Worm (Caenorhabditis elegans) whole organism, L3 larva: Measurements from ENCODE around the gene aptf-3.

Experiments
- R02D3.7 ChIP-seq: fragments of 150-350 bp; optimal IDR thresholded peaks from 2 replicates; lab custom pipeline; 2014; ENCODE audit warnings: missing biosample characterization, missing genetic modification characterization
- ZK546.5 ChIP-seq: sonication (generic microtip); optimal IDR thresholded peaks from 2 replicates; lab custom pipeline; 2017; ENCODE audit warnings: missing biosample characterization, missing genetic modification characterization
- aly-2 ChIP-seq: fragments of 150-350 bp; optimal IDR thresholded peaks from 2 replicates; lab custom pipeline; 2014; ENCODE audit warnings: missing biosample characterization, missing genetic modification characterization
- ama-1 ChIP-seq: fragments of 150-350 bp; optimal IDR thresholded peaks from 2 replicates; lab custom pipeline; 2018
- ceh-82 ChIP-seq: fragments of 150-350 bp; optimal IDR thresholded peaks from 2 replicates; lab custom pipeline; 2014; ENCODE audit warnings: missing biosample characterization, missing genetic modification characterization
- daf-12 ChIP-seq: fragments of 150-350 bp; optimal IDR thresholded peaks from 2 replicates; lab custom pipeline; 2014; ENCODE audit warnings: missing biosample characterization, missing genetic modification reagents, missing genetic modification characterization
- egl-27 ChIP-seq: sonication (generic microtip); optimal IDR thresholded peaks from 4 replicates; lab custom pipeline; 2017; ENCODE audit warnings: missing biosample characterization, missing genetic modification reagents, missing genetic modification characterization
- egl-5 ChIP-seq: fragments of 150-350 bp; optimal IDR thresholded peaks from 2 replicates; lab custom pipeline; 2017; ENCODE audit warnings: missing biosample characterization, missing genetic modification reagents, missing genetic modification characterization, inconsistent platforms
- elt-1 ChIP-seq: fragments of 150-350 bp; optimal IDR thresholded peaks from 2 replicates; lab custom pipeline; 2014; ENCODE audit warnings: missing biosample characterization, missing genetic modification characterization
- elt-2 ChIP-seq: sonication (generic microtip); optimal IDR thresholded peaks from 2 replicates; lab custom pipeline; 2016; ENCODE audit warnings: missing genetic modification reagents, mild to moderate bottlenecking, missing genetic modification characterization, missing compliant biosample characterization
- eor-1 ChIP-seq, 2 experiments: fragments of 150-350 bp; optimal IDR thresholded peaks; 2 replicates each; lab custom pipeline; 2014 to 2018; ENCODE audit warnings: missing biosample characterization in 2 of 2, missing genetic modification characterization in 2 of 2
- fkh-10 ChIP-seq: sonication (generic microtip); optimal IDR thresholded peaks from 2 replicates; lab custom pipeline; 2017; ENCODE audit warnings: missing biosample characterization, missing genetic modification reagents, missing genetic modification characterization
- fkh-2 ChIP-seq: fragments of 150-350 bp; optimal IDR thresholded peaks from 2 replicates; lab custom pipeline; 2014; ENCODE audit warnings: missing biosample characterization, missing genetic modification reagents, missing genetic modification characterization
- fos-1 ChIP-seq: fragments of 150-350 bp; optimal IDR thresholded peaks from 2 replicates; lab custom pipeline; 2014; ENCODE audit warnings: missing biosample characterization, missing genetic modification characterization
- hmg-11 ChIP-seq: sonication (generic microtip); optimal IDR thresholded peaks from 2 replicates; lab custom pipeline; 2016; ENCODE audit warnings: missing genetic modification characterization, missing compliant biosample characterization
- jun-1 ChIP-seq: fragments of 150-350 bp; optimal IDR thresholded peaks from 2 replicates; lab custom pipeline; 2014; ENCODE audit warnings: missing biosample characterization, missing genetic modification reagents, missing genetic modification characterization
- lin-15B ChIP-seq: fragments of 150-350 bp; optimal IDR thresholded peaks from 2 replicates; lab custom pipeline; 2014; ENCODE audit warnings: missing biosample characterization, missing genetic modification characterization
- lin-39 ChIP-seq: fragments of 150-350 bp; optimal IDR thresholded peaks from 2 replicates; lab custom pipeline; 2018; ENCODE audit warnings: missing biosample characterization, missing genetic modification reagents, missing genetic modification characterization
- lsy-12 ChIP-seq: sonication (generic microtip); optimal IDR thresholded peaks from 2 replicates; lab custom pipeline; 2016; ENCODE audit warnings: mild to moderate bottlenecking, missing genetic modification characterization, missing compliant biosample characterization
- mdl-1 ChIP-seq: fragments of 150-350 bp; optimal IDR thresholded peaks from 2 replicates; lab custom pipeline; 2014; ENCODE audit warnings: missing biosample characterization, missing genetic modification characterization
- mml-1 ChIP-seq: fragments of 150-350 bp; sonication (generic microtip); optimal IDR thresholded peaks from 3 replicates; lab custom pipeline; 2014; ENCODE audit warnings: missing biosample characterization, missing genetic modification characterization
- nfya-1 ChIP-seq: sonication (generic microtip); optimal IDR thresholded peaks from 2 replicates; lab custom pipeline; 2017; ENCODE audit warnings: missing genetic modification characterization, mild to moderate bottlenecking, missing compliant biosample characterization, antibody characterized with exemption, moderate library complexity; ENCODE audit not compliant: insufficient read depth
- nhr-11 ChIP-seq: fragments of 150-350 bp; optimal IDR thresholded peaks from 2 replicates; lab custom pipeline; 2014; ENCODE audit warnings: missing biosample characterization, missing genetic modification characterization
- nhr-12 ChIP-seq: fragments of 150-350 bp; optimal IDR thresholded peaks from 2 replicates; lab custom pipeline; 2014; ENCODE audit warnings: missing biosample characterization, missing genetic modification characterization
- nhr-23 ChIP-seq: fragments of 150-350 bp; optimal IDR thresholded peaks from 2 replicates; lab custom pipeline; 2014; ENCODE audit warnings: missing biosample characterization, missing genetic modification reagents, missing genetic modification characterization
- nhr-237 ChIP-seq: fragments of 150-350 bp; optimal IDR thresholded peaks from 2 replicates; lab custom pipeline; 2014; ENCODE audit warnings: missing biosample characterization, missing genetic modification characterization
- nhr-25 ChIP-seq: sonication (generic microtip); optimal IDR thresholded peaks from 2 replicates; lab custom pipeline; 2017; ENCODE audit warnings: missing biosample characterization, missing genetic modification characterization
- nhr-28 ChIP-seq: fragments of 150-350 bp; optimal IDR thresholded peaks from 2 replicates; lab custom pipeline; 2014; ENCODE audit warnings: missing biosample characterization, missing genetic modification characterization
- nhr-67 ChIP-seq: fragments of 150-350 bp; optimal IDR thresholded peaks from 2 replicates; lab custom pipeline; 2014; ENCODE audit warnings: missing biosample characterization, missing genetic modification characterization
- nhr-76 ChIP-seq: fragments of 150-350 bp; sonication (generic microtip); optimal IDR thresholded peaks from 5 replicates; lab custom pipeline; 2014; ENCODE audit warnings: missing biosample characterization, missing genetic modification characterization
- pqm-1 ChIP-seq: fragments of 150-350 bp; optimal IDR thresholded peaks from 2 replicates; lab custom pipeline; 2017; ENCODE audit warnings: missing biosample characterization, missing genetic modification characterization, inconsistent platforms
- sea-2 ChIP-seq: fragments of 150-350 bp; sonication (generic microtip); optimal IDR thresholded peaks from 4 replicates; lab custom pipeline; 2014; ENCODE audit warnings: missing biosample characterization, missing genetic modification reagents, missing genetic modification characterization
- skn-1 ChIP-seq: fragments of 150-350 bp; optimal IDR thresholded peaks from 2 replicates; lab custom pipeline; 2014; ENCODE audit warnings: missing biosample characterization, missing genetic modification characterization
- unc-62 ChIP-seq: fragments of 150-350 bp; sonication (generic microtip); optimal IDR thresholded peaks from 4 replicates; lab custom pipeline; 2014; ENCODE audit warnings: missing biosample characterization, missing genetic modification reagents, missing genetic modification characterization
- zag-1 ChIP-seq: fragments of 150-350 bp; optimal IDR thresholded peaks from 2 replicates; lab custom pipeline; 2014; ENCODE audit warnings: missing biosample characterization, missing genetic modification characterization
- ztf-11 ChIP-seq: fragments of 150-350 bp; optimal IDR thresholded peaks from 2 replicates; lab custom pipeline; 2014; ENCODE audit warnings: missing biosample characterization, missing genetic modification characterization
- ztf-4 ChIP-seq: fragments of 150-350 bp; optimal IDR thresholded peaks from 2 replicates; lab custom pipeline; 2014; ENCODE audit warnings: missing biosample characterization, missing genetic modification characterization

aptf-3 gene

DNA sequence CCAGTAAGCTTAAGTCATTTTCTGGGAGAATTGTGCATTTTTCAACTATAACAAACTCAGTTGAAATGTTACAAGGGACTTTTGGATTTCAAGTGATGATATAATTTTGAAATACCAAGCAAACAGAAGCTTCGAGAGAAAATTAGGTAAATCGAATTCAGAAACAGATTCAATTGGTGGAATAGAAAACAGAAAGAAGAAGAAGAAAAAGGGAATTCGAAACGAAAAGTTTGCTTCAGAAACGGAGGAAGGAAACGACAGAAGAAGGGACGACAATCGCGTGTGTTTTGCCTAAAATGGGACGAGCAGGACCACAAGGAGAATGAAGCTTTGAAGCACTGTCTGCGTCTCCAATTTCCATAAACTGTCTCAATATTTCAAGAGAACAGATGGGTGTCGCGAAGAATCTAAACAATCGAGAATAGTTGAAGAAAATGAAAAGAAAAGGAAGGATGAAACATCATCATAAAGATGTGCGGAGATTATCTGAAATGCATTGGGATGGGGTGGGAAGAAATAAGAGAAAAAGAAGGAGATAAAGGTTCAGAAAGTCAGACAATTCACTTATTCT is 6.2 kb upstream of the aptf-3 start:
- TF ChIP-seq lin-39 (tag; lab: Kevin White, UChicago) (peak; percentile 18), elt-1 (peak; percentile 64), ZK546.5 (no peak), nfya-1 (tag; lab: Kevin White, UChicago) (peak; percentile 14)

ce11 chrII:8588442-8588841 is 5.5 kb upstream of the aptf-3 start:
- TF ChIP-seq jun-1, result no peak
- TF ChIP-seq, all 47 proteins: peak for 0

- TF ChIP-seq nfya-1 (tag; lab: Kevin White, UChicago) (peak; percentile 30), mdl-1 (no peak), fkh-10 (GFP tag; lab: Kevin White, UChicago) (peak; percentile 47), ztf-11 (tag; lab: Kevin White, UChicago) (no peak), lin-39 (tag; lab: Kevin White, UChicago) (no peak), mml-1 (tag; lab: Kevin White, UChicago) (no peak), aly-2 (tag; lab: Kevin White, UChicago) (no peak), ama-1 (lab: Kevin White, UChicago) (no peak), nhr-11 (tag; lab: Kevin White, UChicago) (no peak), skn-1 (tag; lab: Kevin White, UChicago) (no peak), lsy-12 (no peak), egl-27 (no peak)
Observed at ce11 chrII:8589227-8589626, 4.8 kb upstream of the aptf-3 start.

DNA sequence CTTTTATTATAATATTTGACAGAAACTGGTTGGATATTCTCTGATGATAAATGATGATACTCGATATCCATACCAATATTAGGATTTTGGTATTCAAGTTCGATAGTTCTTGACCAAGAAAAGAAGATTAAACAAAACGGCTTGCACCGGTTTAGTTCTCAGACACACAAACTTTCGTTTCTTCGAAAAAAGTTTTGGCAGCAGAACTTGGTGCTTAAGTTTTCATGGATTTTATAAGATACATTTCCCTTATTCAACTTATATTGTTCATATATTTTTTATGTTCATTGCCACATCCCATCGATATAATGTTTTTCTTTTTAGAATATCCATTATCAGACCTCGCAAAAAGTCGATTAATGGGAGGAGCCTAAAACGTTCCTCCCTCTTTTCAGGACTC is 3.3 kb upstream of the aptf-3 start, which contains the start of gene aptf-4:
Gene aptf-4, plus strand, starts transcription at position 301 of the 400 bp plus-strand sequence.
- TF ChIP-seq nhr-25 (tag; lab: Kevin White, UChicago) (no peak), R02D3.7 (tag; lab: Kevin White, UChicago) (no peak), nhr-67 (tag; lab: Kevin White, UChicago) (no peak), fkh-2 (tag; lab: Kevin White, UChicago) (no peak), ztf-4 (tag; lab: Kevin White, UChicago) (no peak), eor-1 (tag; optimal IDR thresholded peaks at IDR 0.05; lab: Kevin White, UChicago) (no peak), elt-1 (no peak), ceh-82 (tag; lab: Kevin White, UChicago) (no peak), jun-1 (no peak)

DNA sequence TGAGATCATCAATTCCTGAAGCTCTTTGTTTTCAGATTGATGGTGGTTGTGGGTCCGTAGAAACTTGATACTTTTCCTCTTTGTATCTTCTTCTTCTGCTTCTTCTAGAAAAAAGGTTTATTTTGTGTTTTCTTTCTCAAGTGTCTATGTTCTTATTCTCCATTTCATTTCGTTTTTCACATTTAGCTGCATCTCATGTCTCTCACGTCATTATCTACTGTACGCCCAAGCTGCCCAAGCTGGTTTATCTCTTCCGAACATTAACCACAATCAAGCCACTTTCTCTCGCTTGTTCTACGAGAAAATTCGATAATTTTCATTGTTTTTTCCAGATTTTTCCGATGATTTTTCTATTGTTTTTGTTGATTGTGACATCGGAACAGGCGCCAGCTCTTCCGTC is 5.2 kb downstream of the aptf-3 start, which contains the start of gene F28C6.5:
Gene F28C6.5, plus strand, starts transcription at position 301 of the 400 bp plus-strand sequence.
- no peak for TF ChIP-seq fkh-10 (GFP tag; lab: Kevin White, UChicago)
- TF ChIP-seq lin-39 (tag; lab: Kevin White, UChicago), result no peak
- TF ChIP-seq nhr-237, result no peak
- no peak for TF ChIP-seq elt-2
- no peak for TF ChIP-seq pqm-1 (tag; lab: Kevin White, UChicago)
- TF ChIP-seq, all 47 proteins: peak for 0

ce11 chrII:8600165-8600564 is 6.2 kb downstream of the aptf-3 start, which contains the start of gene pigg-1:
Gene pigg-1 (minus strand): TSS chrII:8600265.
- TF ChIP-seq nhr-67 (tag; lab: Kevin White, UChicago) (no peak), nhr-23 (tag; lab: Kevin White, UChicago) (no peak)

DNA sequence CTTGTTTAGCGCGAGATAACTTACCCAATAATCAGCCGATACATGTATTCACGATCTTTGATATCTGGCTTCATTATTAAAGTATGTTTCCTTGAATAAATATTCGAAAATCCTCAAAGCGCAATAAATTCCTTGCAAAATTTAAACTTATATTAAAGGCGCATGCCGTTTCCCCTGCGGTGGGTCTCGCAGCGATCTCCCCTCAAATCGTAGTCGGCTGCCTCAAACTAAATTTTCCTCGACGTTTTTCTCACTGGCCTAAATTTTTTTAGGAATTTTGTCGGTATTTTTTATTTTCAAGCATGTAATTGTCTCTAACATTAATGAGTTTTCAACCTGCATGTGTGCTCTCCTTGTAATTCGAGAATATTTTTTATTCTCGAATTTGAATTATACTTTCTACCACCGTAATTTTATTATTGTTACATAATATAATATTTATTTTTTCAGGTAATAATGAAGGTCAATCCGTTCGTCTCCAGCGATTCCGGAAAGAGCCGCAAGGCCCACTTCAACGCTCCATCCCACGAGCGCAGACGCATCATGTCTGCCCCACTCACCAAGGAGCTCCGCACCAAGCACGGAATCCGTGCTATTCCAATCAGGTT is 8.5 kb downstream of the aptf-3 start, which contains the start of the genes cpf-1 and rpl-26:
Gene cpf-1, minus strand, starts transcription at position 104 of the 608 bp plus-strand sequence.
Gene rpl-26, plus strand, starts transcription at position 449 of the 608 bp plus-strand sequence.
- TF ChIP-seq zag-1 (no peak), nhr-12 (tag; lab: Kevin White, UChicago) (no peak), jun-1 (peak; percentile 42), hmg-11 (tag; lab: Kevin White, UChicago) (no peak), nhr-23 (tag; lab: Kevin White, UChicago) (peak; percentile 69), fkh-10 (GFP tag; lab: Kevin White, UChicago) (no peak), nhr-67 (tag; lab: Kevin White, UChicago) (no peak), aly-2 (tag; lab: Kevin White, UChicago) (no peak), eor-1 (tag; optimal IDR thresholded peaks at IDR 0.05; lab: Kevin White, UChicago) (no peak), ceh-82 (tag; lab: Kevin White, UChicago) (no peak), lin-15B (tag; lab: Kevin White, UChicago) (peak; percentile 76), nhr-25 (tag; lab: Kevin White, UChicago) (peak; percentile 28), mdl-1 (no peak), ztf-4 (tag; lab: Kevin White, UChicago) (no peak), lin-39 (tag; lab: Kevin White, UChicago) (peak; percentile 74), nhr-28 (tag; lab: Kevin White, UChicago) (no peak), nfya-1 (tag; lab: Kevin White, UChicago) (peak; percentile 81), ama-1 (lab: Kevin White, UChicago) (no peak), daf-12 (tag; lab: Kevin White, UChicago) (no peak), egl-5 (peak; percentile 62), sea-2 (GFP tag; lab: Kevin White, UChicago) (no peak), unc-62 (GFP tag; lab: Kevin White, UChicago) (no peak), lsy-12 (no peak), elt-2 (peak; percentile 35), nhr-76 (no peak), skn-1 (tag; lab: Kevin White, UChicago) (no peak), fos-1 (tag; lab: Kevin White, UChicago) (no peak), fkh-2 (tag; lab: Kevin White, UChicago) (no peak)
